Worm (Caenorhabditis elegans) whole organism, L4/young adult: Measurements from ENCODE around the gene Y79H2A.2.

Source experiments
- W03F9.2 ChIP-seq: fragments of 150-350 bp; optimal IDR thresholded peaks from 2 replicates; lab custom pipeline; 2014; ENCODE audit warnings: missing biosample characterization, missing genetic modification characterization
- dao-5 ChIP-seq: sonication (generic microtip); optimal IDR thresholded peaks from 2 replicates; lab custom pipeline; 2016; ENCODE audit warnings: missing genotype, missing genetic modification characterization, moderate library complexity, missing compliant biosample characterization
- him-1 ChIP-seq: sonication (generic microtip); optimal IDR thresholded peaks from 2 replicates; lab custom pipeline; 2016; ENCODE audit warnings: missing genotype, missing genetic modification reagents, missing genetic modification characterization, missing compliant biosample characterization

Y79H2A.2 gene

DNA sequence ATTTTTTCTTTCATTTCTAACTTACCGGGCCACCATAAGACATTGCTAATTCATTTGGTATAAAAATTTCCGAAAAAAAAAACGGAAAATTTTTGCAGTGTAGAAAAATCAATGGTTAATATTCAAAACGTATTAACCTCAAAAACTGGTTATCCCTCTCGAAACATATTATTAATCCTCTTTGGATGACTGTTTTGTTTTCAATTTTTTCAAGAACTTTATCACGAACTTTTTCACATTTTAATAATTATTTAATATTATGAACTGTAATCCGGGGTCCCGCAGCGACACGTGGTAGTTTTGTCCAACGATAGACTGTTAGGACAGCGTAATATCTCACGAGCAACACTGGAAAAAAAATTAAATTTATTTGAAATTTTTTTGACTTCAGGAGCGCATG, 1.8 kb downstream of the Y79H2A.2 start, which contains the start of gene Y79H2A.12:
Gene Y79H2A.12, minus strand, starts transcription at position 101 of the 400 bp plus-strand sequence.
- TF ChIP-seq him-1 (no peak), W03F9.2 (tag; lab: Kevin White, UChicago) (no peak), dao-5 (no peak)

DNA sequence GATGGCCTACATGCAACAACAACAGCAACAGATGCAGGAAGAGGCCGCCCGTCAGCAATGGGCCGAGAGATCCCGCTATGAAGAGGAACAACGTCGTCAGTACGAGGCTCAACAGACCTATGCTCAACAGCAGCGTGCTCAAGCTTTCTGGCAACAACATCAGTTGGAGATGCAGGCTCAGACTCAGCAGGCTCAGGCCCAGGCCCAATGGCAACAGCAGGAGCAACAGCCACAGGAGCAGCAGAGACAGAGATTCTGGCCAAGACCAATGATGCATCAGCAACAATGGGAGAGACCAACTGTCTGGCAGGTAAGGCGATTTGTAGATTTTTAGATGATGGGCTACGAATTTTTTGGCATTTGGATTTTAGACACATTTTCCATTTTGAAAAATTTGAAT, 8.3 kb downstream of the Y79H2A.2 start:
- TF ChIP-seq him-1 (no peak), W03F9.2 (tag; lab: Kevin White, UChicago) (no peak), dao-5 (no peak)

DNA sequence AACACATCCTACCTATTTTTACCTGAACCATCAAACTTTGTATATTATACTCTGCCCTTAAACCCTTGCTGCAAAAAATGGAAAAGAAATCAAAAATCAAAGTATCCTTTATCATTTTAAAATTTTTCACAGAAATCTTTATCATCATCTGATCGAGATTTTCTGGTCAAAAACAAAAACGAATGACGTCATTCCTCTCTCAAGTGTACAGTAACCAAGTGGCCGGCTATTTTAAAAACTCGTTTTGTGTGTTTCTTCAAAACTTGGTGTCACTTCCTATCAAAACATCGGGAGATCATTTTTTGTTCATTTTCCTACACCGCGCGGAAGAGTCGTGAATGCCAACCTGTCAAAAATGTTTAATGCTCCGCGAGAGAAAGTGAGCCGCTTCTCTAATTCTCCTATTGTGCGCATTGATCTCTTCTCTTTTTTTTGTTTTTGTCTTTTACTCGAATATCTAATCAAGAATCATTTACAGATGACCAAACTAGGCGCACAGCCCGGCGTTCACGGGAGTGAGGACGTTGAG, 10.4 kb downstream of the Y79H2A.2 start, which contains the start of gene brp-1:
Gene brp-1, plus strand, starts transcription at position 479 of the 529 bp plus-strand sequence.
- no peak for TF ChIP-seq dao-5
- TF ChIP-seq W03F9.2 (tag; lab: Kevin White, UChicago) = no peak
- no peak for TF ChIP-seq him-1

ce11 chrIII:12017999-12018398, 12.6 kb downstream of the Y79H2A.2 start:
- no peak for TF ChIP-seq dao-5
- no peak for TF ChIP-seq him-1
- TF ChIP-seq W03F9.2 (tag; lab: Kevin White, UChicago) = no peak

DNA sequence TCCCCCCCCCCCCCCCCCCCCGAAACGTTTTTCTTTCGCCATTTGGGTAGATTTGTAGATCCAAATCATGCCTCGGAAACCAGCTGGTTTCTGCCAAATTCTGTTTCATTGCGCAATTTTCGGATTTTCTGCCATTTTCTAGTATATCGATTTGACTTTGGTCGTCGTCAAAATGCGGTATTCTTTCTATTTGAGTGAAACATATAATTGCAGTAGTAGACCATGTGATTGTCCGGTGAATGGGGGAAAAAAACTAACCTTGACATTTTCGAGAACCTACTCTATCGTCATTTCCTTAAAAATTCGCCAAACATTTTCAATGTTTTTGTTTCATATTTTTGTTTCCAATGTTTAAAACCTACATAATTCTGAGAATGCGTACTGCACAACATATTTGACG, 15.0 kb downstream of the Y79H2A.2 start:
- no peak for TF ChIP-seq him-1
- no peak for TF ChIP-seq dao-5
- no peak for TF ChIP-seq W03F9.2 (tag; lab: Kevin White, UChicago)

ce11 chrIII:12015183-12015582, 15.4 kb downstream of the Y79H2A.2 start:
- no peak for TF ChIP-seq dao-5
- TF ChIP-seq W03F9.2 (tag; lab: Kevin White, UChicago) = no peak
- TF ChIP-seq him-1 = no peak

- no peak for TF ChIP-seq dao-5
- no peak for TF ChIP-seq W03F9.2 (tag; lab: Kevin White, UChicago)
- TF ChIP-seq him-1 = no peak
Observed at ce11 chrIII:12014503-12014902, 16.1 kb downstream of the Y79H2A.2 start.

DNA sequence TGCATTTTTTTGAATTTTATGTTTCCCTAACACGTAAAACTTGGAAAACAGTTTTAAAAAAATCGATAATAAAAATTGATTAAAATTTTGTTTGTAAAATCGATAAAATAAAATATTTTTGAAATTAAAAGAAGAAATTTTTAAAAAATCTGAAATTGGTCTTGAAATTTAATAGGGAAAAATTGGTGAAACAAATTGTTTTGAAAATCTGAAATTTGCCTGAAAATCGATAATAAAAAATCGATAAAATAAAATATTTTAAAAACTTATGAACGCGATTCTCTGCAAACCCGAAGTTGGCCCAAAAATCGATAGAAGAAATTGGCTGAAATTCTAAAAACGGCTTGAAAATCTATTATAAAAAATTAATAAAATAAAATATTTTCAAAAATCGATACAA, 16.9 kb downstream of the Y79H2A.2 start:
- TF ChIP-seq W03F9.2 (tag; lab: Kevin White, UChicago) (no peak), him-1 (no peak), dao-5 (no peak)

DNA sequence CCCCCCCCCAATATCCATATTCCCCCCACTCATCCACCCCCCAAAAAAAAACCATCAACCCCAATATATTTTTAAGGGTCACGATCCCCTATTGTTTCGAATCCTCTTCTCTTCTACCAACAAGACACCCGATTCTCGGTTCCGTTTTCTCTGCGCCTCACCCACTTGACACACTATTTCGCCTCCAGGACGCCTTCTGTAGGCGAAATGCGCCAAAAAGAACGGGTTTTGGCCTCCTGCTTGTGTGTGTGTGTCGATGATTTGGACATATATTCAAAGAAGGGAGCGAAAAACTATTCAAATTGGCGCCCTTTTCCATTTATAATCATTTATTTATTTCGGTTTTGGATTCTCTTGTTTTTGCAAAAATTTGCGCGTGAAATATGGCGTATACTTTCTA, 17.5 kb downstream of the Y79H2A.2 start:
- TF ChIP-seq him-1 (no peak), W03F9.2 (tag; lab: Kevin White, UChicago) (no peak), dao-5 (no peak)

DNA sequence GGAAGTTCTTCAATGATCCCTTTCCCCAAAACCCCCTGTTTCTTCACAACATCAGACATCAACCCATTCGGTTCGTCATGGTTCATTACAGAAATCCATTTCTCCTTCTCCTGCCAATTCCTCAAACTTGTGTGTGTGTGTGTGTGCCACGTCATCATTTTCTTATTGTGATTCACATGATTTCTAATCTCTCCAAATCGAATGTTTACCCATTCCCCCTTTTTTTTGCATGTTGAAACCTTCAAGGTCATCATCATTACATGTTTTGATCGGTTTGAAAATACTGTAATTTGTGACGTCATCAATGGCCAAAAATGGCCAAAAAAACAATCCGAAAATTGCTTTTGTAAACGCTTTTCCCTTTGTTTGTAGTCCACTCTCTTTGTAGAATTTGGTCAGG, 20.8 kb downstream of the Y79H2A.2 start:
- no peak for TF ChIP-seq W03F9.2 (tag; lab: Kevin White, UChicago)
- TF ChIP-seq dao-5 = no peak
- no peak for TF ChIP-seq him-1

DNA sequence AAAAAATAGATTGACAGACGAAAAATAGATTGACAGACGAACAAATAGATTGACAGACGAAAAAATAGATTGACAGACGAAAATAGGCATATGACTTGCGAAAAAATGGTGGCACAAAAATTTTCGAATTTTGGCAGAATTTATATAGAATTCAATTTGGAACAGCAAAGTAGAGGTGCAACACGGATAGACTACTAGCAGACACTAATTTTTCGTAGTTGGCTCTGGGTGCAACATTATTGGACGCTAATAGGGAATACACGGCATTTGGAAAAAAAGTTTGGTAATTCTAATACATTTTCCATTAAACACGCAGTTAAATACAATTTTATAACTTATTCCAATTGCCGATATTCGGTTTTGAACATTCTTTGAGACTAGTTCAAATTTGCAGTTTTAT, 21.2 kb downstream of the Y79H2A.2 start:
- TF ChIP-seq dao-5 (no peak), him-1 (no peak), W03F9.2 (tag; lab: Kevin White, UChicago) (no peak)

ce11 chrIII:12003264-12003663, 27.3 kb downstream of the Y79H2A.2 start:
- no peak for TF ChIP-seq dao-5
- no peak for TF ChIP-seq him-1
- TF ChIP-seq W03F9.2 (tag; lab: Kevin White, UChicago) = no peak

ce11 chrIII:12002850-12003249, 27.7 kb downstream of the Y79H2A.2 start, which contains the start of gene Y56A3A.33:
Gene Y56A3A.33, minus strand, starts transcription at chrIII:12002950.
- TF ChIP-seq dao-5 = no peak
- TF ChIP-seq W03F9.2 (tag; lab: Kevin White, UChicago) = no peak
- TF ChIP-seq him-1 = no peak

DNA sequence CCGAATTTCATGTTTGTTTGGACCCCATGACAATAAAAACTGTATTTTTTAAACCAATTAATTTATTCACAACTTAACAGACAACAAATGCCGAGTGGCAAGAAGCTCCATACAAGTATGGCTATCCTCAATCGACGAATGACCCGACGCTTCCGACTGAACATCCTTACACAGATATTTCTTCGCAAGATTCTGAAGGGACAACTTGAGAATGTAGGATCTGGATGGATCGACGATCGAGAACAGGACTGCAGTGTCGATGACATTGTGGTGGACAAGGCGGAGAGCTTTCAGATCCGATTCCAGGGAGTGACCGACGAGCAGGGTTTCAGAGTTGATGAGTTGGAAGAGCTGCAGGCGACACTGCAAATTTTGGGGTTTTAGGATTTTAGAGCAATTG, 31.0 kb downstream of the Y79H2A.2 start:
- TF ChIP-seq dao-5 (no peak), him-1 (no peak), W03F9.2 (tag; lab: Kevin White, UChicago) (no peak)

- TF ChIP-seq dao-5 (no peak), him-1 (no peak), W03F9.2 (tag; lab: Kevin White, UChicago) (no peak)
Observed at ce11 chrIII:11995783-11996182, 34.8 kb downstream of the Y79H2A.2 start.

- TF ChIP-seq dao-5 (no peak), him-1 (no peak), W03F9.2 (tag; lab: Kevin White, UChicago) (no peak)
Observed at ce11 chrIII:11991654-11992292, 38.8 kb downstream of the Y79H2A.2 start.
